Fruit fly (Drosophila melanogaster) whole organism, prepupa: ENCODE results near the gene CG1983.

Experiments
- Blimp-1 ChIP-seq: fragments of 200-800 bp; sonication (Bioruptor generic); optimal IDR thresholded peaks from 3 replicates; lab custom pipeline; 2017; ENCODE audit warnings: missing biosample characterization, missing genetic modification characterization, mild to moderate bottlenecking, moderate library complexity, missing genetic modification reagents
- CG10669 ChIP-seq: fragments of 200-800 bp; sonication (Bioruptor generic); optimal IDR thresholded peaks from 3 replicates; lab custom pipeline; 2018; ENCODE audit warnings: missing biosample characterization, mild to moderate bottlenecking, missing genetic modification characterization, moderate library complexity
- CG11762 ChIP-seq: fragments of 200-800 bp; sonication (Bioruptor generic); optimal IDR thresholded peaks from 3 replicates; lab custom pipeline; 2016; ENCODE audit warnings: missing biosample characterization, missing genetic modification characterization; ENCODE audit not compliant: insufficient read depth
- CG11902 ChIP-seq: fragments of 200-800 bp; sonication (Bioruptor generic); optimal IDR thresholded peaks from 3 replicates; lab custom pipeline; 2016; ENCODE audit warnings: missing biosample characterization, missing genetic modification characterization
- CG15336 ChIP-seq: fragments of 200-800 bp; sonication (Bioruptor generic); IDR thresholded peaks from 2 replicates; pipeline ENCODE4 v1.3.6; 2022; ENCODE audit warnings: missing biosample characterization, missing genetic modification characterization
- CG1621 ChIP-seq: fragments of 200-800 bp; sonication (Bioruptor generic); optimal IDR thresholded peaks from 3 replicates; lab custom pipeline; 2018; ENCODE audit warnings: missing biosample characterization, mild to moderate bottlenecking, missing genetic modification characterization
- CG16779 ChIP-seq: fragments of 200-800 bp; sonication (Bioruptor generic); optimal IDR thresholded peaks from 3 replicates; lab custom pipeline; 2017; ENCODE audit warnings: missing biosample characterization, mild to moderate bottlenecking, missing genetic modification characterization
- CG3032 ChIP-seq: fragments of 200-800 bp; optimal IDR thresholded peaks from 2 replicates; lab custom pipeline; 2019; ENCODE audit warnings: missing biosample characterization, mild to moderate bottlenecking, missing genetic modification characterization, moderate library complexity
- CG31627 ChIP-seq: fragments of 200-800 bp; sonication (Bioruptor generic); optimal IDR thresholded peaks from 3 replicates; lab custom pipeline; 2016; ENCODE audit warnings: missing biosample characterization, missing genetic modification characterization
- CG32006 ChIP-seq: fragments of 200-800 bp; sonication (Bioruptor generic); optimal IDR thresholded peaks from 3 replicates; lab custom pipeline; 2017; ENCODE audit warnings: missing biosample characterization, mild to moderate bottlenecking, missing genetic modification characterization
- CG34406 ChIP-seq: fragments of 200-800 bp; sonication (Bioruptor generic); optimal IDR thresholded peaks from 3 replicates; lab custom pipeline; 2016; ENCODE audit warnings: missing biosample characterization, missing genetic modification characterization
- CG3919 ChIP-seq: fragments of 200-800 bp; sonication (Bioruptor generic); optimal IDR thresholded peaks from 3 replicates; lab custom pipeline; 2016; ENCODE audit warnings: missing biosample characterization, missing genetic modification characterization
- CG4318 ChIP-seq: fragments of 200-800 bp; sonication (Bioruptor generic); optimal IDR thresholded peaks from 3 replicates; lab custom pipeline; 2017; ENCODE audit warnings: missing biosample characterization, mild to moderate bottlenecking, missing genetic modification characterization
- CG6163 ChIP-seq: fragments of 200-800 bp; sonication (Bioruptor generic); IDR thresholded peaks from 3 replicates; pipeline ENCODE4 v1.3.6; 2022; ENCODE audit warnings: missing biosample characterization, missing genetic modification characterization
- CG6276 ChIP-seq: fragments of 200-800 bp; sonication (Bioruptor generic); optimal IDR thresholded peaks from 2 replicates; lab custom pipeline; 2017; ENCODE audit warnings: missing biosample characterization, mild to moderate bottlenecking, missing genetic modification characterization
- CG6808 ChIP-seq: fragments of 200-800 bp; sonication (Bioruptor generic); optimal IDR thresholded peaks from 3 replicates; lab custom pipeline; 2017; ENCODE audit warnings: missing biosample characterization, missing genetic modification characterization, mild to moderate bottlenecking, moderate library complexity, missing genetic modification reagents
- CG6854 ChIP-seq: fragments of 200-800 bp; sonication (Bioruptor generic); optimal IDR thresholded peaks from 2 replicates; lab custom pipeline; 2017; ENCODE audit warnings: missing biosample characterization, mild to moderate bottlenecking, missing genetic modification characterization
- CG7368 ChIP-seq: fragments of 200-800 bp; sonication (Bioruptor generic); optimal IDR thresholded peaks from 3 replicates; lab custom pipeline; 2016; ENCODE audit warnings: missing biosample characterization, missing genetic modification characterization
- CG8119 ChIP-seq: fragments of 200-800 bp; sonication (Bioruptor generic); IDR thresholded peaks from 3 replicates; pipeline ENCODE4 v1.3.6; 2022; ENCODE audit warnings: missing biosample characterization, missing genetic modification characterization
- CG8319 ChIP-seq: fragments of 200-800 bp; sonication (Bioruptor generic); optimal IDR thresholded peaks from 3 replicates; lab custom pipeline; 2016; ENCODE audit warnings: missing biosample characterization, missing genetic modification characterization
- CG8632 ChIP-seq: fragments of 200-800 bp; sonication (Bioruptor generic); optimal IDR thresholded peaks from 3 replicates; lab custom pipeline; 2016; ENCODE audit warnings: missing biosample characterization, missing genetic modification characterization
- CG9139 ChIP-seq: fragments of 200-800 bp; sonication (Bioruptor generic); optimal IDR thresholded peaks from 3 replicates; lab custom pipeline; 2017; ENCODE audit warnings: missing biosample characterization, mild to moderate bottlenecking, missing genetic modification characterization
- Eip75B ChIP-seq: fragments of 200-800 bp; sonication (Bioruptor generic); optimal IDR thresholded peaks from 3 replicates; lab custom pipeline; 2016; ENCODE audit warnings: missing biosample characterization, missing genetic modification characterization
- Eip78C ChIP-seq: fragments of 200-800 bp; sonication (Bioruptor generic); peaks from one replicate; lab custom pipeline; 2016; ENCODE audit warnings: missing biosample characterization, missing genetic modification characterization
- Eip93F ChIP-seq: fragments of 200-800 bp; sonication (Bioruptor generic); optimal IDR thresholded peaks from 2 replicates; lab custom pipeline; 2016; ENCODE audit warnings: missing biosample characterization, mild to moderate bottlenecking, missing genetic modification characterization
- Ets96B ChIP-seq: fragments of 200-800 bp; optimal IDR thresholded peaks from 2 replicates; lab custom pipeline; 2019; ENCODE audit warnings: missing biosample characterization, mild to moderate bottlenecking, missing genetic modification characterization, moderate library complexity
- Gug ChIP-seq: fragments of 200-800 bp; sonication (Bioruptor generic); IDR thresholded peaks from 2 replicates; pipeline ENCODE4 v1.3.6; 2022; ENCODE audit warnings: missing biosample characterization, missing genetic modification characterization
- Hr38 ChIP-seq: sonication (Bioruptor generic); optimal IDR thresholded peaks from 2 replicates; lab custom pipeline; 2016; ENCODE audit warnings: missing biosample characterization, missing genetic modification characterization
- Hr39 ChIP-seq: fragments of 200-800 bp; sonication (Bioruptor generic); optimal IDR thresholded peaks from 2 replicates; lab custom pipeline; 2016; ENCODE audit warnings: missing biosample characterization, missing genetic modification characterization
- Hr4 ChIP-seq: fragments of 200-800 bp; sonication (Bioruptor generic); optimal IDR thresholded peaks from 3 replicates; lab custom pipeline; 2016; ENCODE audit warnings: missing biosample characterization, missing genetic modification characterization
- Met ChIP-seq: fragments of 200-800 bp; sonication (Bioruptor generic); optimal IDR thresholded peaks from 3 replicates; lab custom pipeline; 2016; ENCODE audit warnings: missing biosample characterization, missing genetic modification characterization
- Smox ChIP-seq: fragments of 200-800 bp; sonication (Bioruptor generic); optimal IDR thresholded peaks from 3 replicates; lab custom pipeline; 2016; ENCODE audit warnings: missing biosample characterization, missing genetic modification characterization
- Sox102F ChIP-seq: fragments of 200-800 bp; sonication (Bioruptor generic); optimal IDR thresholded peaks from 2 replicates; lab custom pipeline; 2016; ENCODE audit warnings: missing biosample characterization, mild to moderate bottlenecking, missing genetic modification characterization
- Sox14 ChIP-seq: fragments of 200-800 bp; sonication (Bioruptor generic); optimal IDR thresholded peaks from 3 replicates; lab custom pipeline; 2016; ENCODE audit warnings: missing biosample characterization, missing genetic modification characterization
- Sox15 ChIP-seq: fragments of 200-800 bp; sonication (Bioruptor generic); optimal IDR thresholded peaks from 3 replicates; lab custom pipeline; 2016; ENCODE audit warnings: missing biosample characterization, missing genetic modification characterization
- achi ChIP-seq: fragments of 200-800 bp; sonication (Bioruptor generic); optimal IDR thresholded peaks from 3 replicates; lab custom pipeline; 2016; ENCODE audit warnings: missing biosample characterization, missing genetic modification characterization
- acj6 ChIP-seq: fragments of 200-800 bp; sonication (Bioruptor generic); optimal IDR thresholded peaks from 3 replicates; lab custom pipeline; 2016; ENCODE audit warnings: missing biosample characterization, missing genetic modification characterization
- cyc ChIP-seq: fragments of 200-800 bp; sonication (Bioruptor generic); optimal IDR thresholded peaks from 3 replicates; lab custom pipeline; 2016; ENCODE audit warnings: missing biosample characterization, missing genetic modification characterization
- dac ChIP-seq: fragments of 200-800 bp; sonication (Bioruptor generic); optimal IDR thresholded peaks from 2 replicates; lab custom pipeline; 2017; ENCODE audit warnings: missing biosample characterization, mild to moderate bottlenecking, missing genetic modification characterization
- dsx ChIP-seq: fragments of 200-800 bp; optimal IDR thresholded peaks from 3 replicates; lab custom pipeline; 2019; ENCODE audit warnings: missing biosample characterization, mild to moderate bottlenecking, missing genetic modification characterization, moderate library complexity; ENCODE audit not compliant: poor library complexity, severe bottlenecking
- eg ChIP-seq: fragments of 200-800 bp; sonication (Bioruptor generic); IDR thresholded peaks from 3 replicates; pipeline ENCODE4 v1.3.6; 2022; ENCODE audit warnings: missing biosample characterization, missing genetic modification characterization
- esn ChIP-seq: fragments of 200-800 bp; sonication (Bioruptor generic); optimal IDR thresholded peaks from 2 replicates; lab custom pipeline; 2016; ENCODE audit warnings: missing biosample characterization, mild to moderate bottlenecking, missing genetic modification characterization, moderate library complexity
- fd85E ChIP-seq: fragments of 200-800 bp; sonication (Bioruptor generic); optimal IDR thresholded peaks from 3 replicates; lab custom pipeline; 2016; ENCODE audit warnings: missing biosample characterization, missing genetic modification characterization
- fkh ChIP-seq: fragments of 200-800 bp; sonication (Bioruptor generic); optimal IDR thresholded peaks from 3 replicates; lab custom pipeline; 2017; ENCODE audit warnings: missing biosample characterization, mild to moderate bottlenecking, missing genetic modification characterization, moderate library complexity
- lz ChIP-seq: fragments of 200-800 bp; sonication (Bioruptor generic); optimal IDR thresholded peaks from 3 replicates; lab custom pipeline; 2016; ENCODE audit warnings: missing biosample characterization, missing genetic modification characterization
- net ChIP-seq: fragments of 200-800 bp; sonication (Bioruptor generic); optimal IDR thresholded peaks from 3 replicates; lab custom pipeline; 2016; ENCODE audit warnings: missing biosample characterization, missing genetic modification characterization
- pdm3 ChIP-seq: fragments of 200-800 bp; sonication (Bioruptor generic); optimal IDR thresholded peaks from 3 replicates; lab custom pipeline; 2016; ENCODE audit warnings: missing biosample characterization, missing genetic modification characterization
- salr ChIP-seq, 2 experiments: fragments of 200-800 bp; sonication (Bioruptor generic); optimal IDR thresholded peaks; 3 replicates each; lab custom pipeline; 2016 to 2018; ENCODE audit warnings: missing biosample characterization in 2 of 2, missing genetic modification characterization in 2 of 2, mild to moderate bottlenecking in 1 of 2
- spab ChIP-seq: fragments of 200-800 bp; sonication (Bioruptor generic); optimal IDR thresholded peaks from 2 replicates; lab custom pipeline; 2017; ENCODE audit warnings: missing biosample characterization, mild to moderate bottlenecking, missing genetic modification characterization, missing genetic modification reagents
- ss ChIP-seq, 2 experiments: fragments of 200-800 bp; sonication (Bioruptor generic); optimal IDR thresholded peaks; 2 replicates in 1 of 2; 3 replicates in 1 of 2; lab custom pipeline; 2017 to 2018; ENCODE audit warnings: mild to moderate bottlenecking in 2 of 2, missing biosample characterization in 2 of 2, missing genetic modification characterization in 2 of 2, moderate library complexity in 1 of 2
- svp ChIP-seq: fragments of 200-800 bp; sonication (Bioruptor generic); peaks from one replicate; lab custom pipeline; 2016; ENCODE audit warnings: missing biosample characterization, missing genetic modification characterization
- topi ChIP-seq: fragments of 200-800 bp; sonication (Bioruptor generic); optimal IDR thresholded peaks from 3 replicates; lab custom pipeline; 2016; ENCODE audit warnings: missing biosample characterization, missing genetic modification characterization
- vri ChIP-seq: fragments of 200-800 bp; sonication (Bioruptor generic); optimal IDR thresholded peaks from 3 replicates; lab custom pipeline; 2016; ENCODE audit warnings: missing biosample characterization, mild to moderate bottlenecking, missing genetic modification characterization

Gene CG1983

dm6 chr3R:30164162-30164561, 13.3 kb downstream of the CG1983 start:
- TF ChIP-seq CG8632 (GFP tag; lab: Kevin White, UChicago), result no peak
- TF ChIP-seq dac (GFP tag; lab: Kevin White, UChicago), result peak; percentile 80
- peak; percentile 8 for TF ChIP-seq Hr39
- TF ChIP-seq achi, result peak; percentile 64
- peak; percentile 71 for TF ChIP-seq CG4318
- TF ChIP-seq CG1621 (tag; lab: Kevin White, UChicago), result no peak
- TF ChIP-seq Sox14 (GFP tag; lab: Kevin White, UChicago), result peak; percentile 26
- TF ChIP-seq CG6808, result no peak
- peak; percentile 73 for TF ChIP-seq CG3919 (GFP tag; lab: Kevin White, UChicago)
- TF ChIP-seq ss (GFP tag; optimal IDR thresholded peaks at IDR 0.05; lab: Kevin White, UChicago), result no peak
- TF ChIP-seq Met (GFP tag; lab: Kevin White, UChicago), result peak; percentile 17
- no peak for TF ChIP-seq dsx (GFP tag; lab: Kevin White, UChicago)
- peak; percentile 89 for TF ChIP-seq CG15336 (GFP tag; lab: Robert Waterston, UW)
- TF ChIP-seq CG7368 (GFP tag; lab: Kevin White, UChicago), result no peak
- no peak for TF ChIP-seq CG31627
- peak; percentile 42 for TF ChIP-seq Eip75B (GFP tag; lab: Kevin White, UChicago)
- no peak for TF ChIP-seq cyc
- peak; percentile 89 for TF ChIP-seq eg (GFP tag; lab: Robert Waterston, UW)
- no peak for TF ChIP-seq fkh (GFP tag; lab: Kevin White, UChicago)
- peak; percentile 4 for TF ChIP-seq Ets96B (tag; lab: Kevin White, UChicago)
- peak; percentile 20 for TF ChIP-seq CG34406 (GFP tag; lab: Kevin White, UChicago)
- no peak for TF ChIP-seq CG8319 (GFP tag; lab: Kevin White, UChicago)
- TF ChIP-seq CG9139 (GFP tag; lab: Kevin White, UChicago), result no peak
- TF ChIP-seq esn (GFP tag; lab: Kevin White, UChicago), result peak; percentile 13
- TF ChIP-seq CG6276 (GFP tag; lab: Kevin White, UChicago), result peak; percentile 72
- no peak for TF ChIP-seq vri (GFP tag; lab: Kevin White, UChicago)
- peak; percentile 89 for TF ChIP-seq Hr4
- peak; percentile 83 for TF ChIP-seq CG6163 (GFP tag; lab: Robert Waterston, UW)
- TF ChIP-seq CG3032 (tag; lab: Kevin White, UChicago), result no peak
- TF ChIP-seq CG32006 (GFP tag; lab: Kevin White, UChicago), result peak; percentile 88
- peak; percentile 86 for TF ChIP-seq Eip78C (GFP tag; lab: Kevin White, UChicago)
- TF ChIP-seq CG11902 (GFP tag; lab: Kevin White, UChicago), result no peak
- TF ChIP-seq topi (GFP tag; lab: Kevin White, UChicago), result peak; percentile 24
- peak; percentile 31 for TF ChIP-seq acj6 (GFP tag; lab: Kevin White, UChicago)
- no peak for TF ChIP-seq Hr38 (GFP tag; lab: Kevin White, UChicago)
- TF ChIP-seq Gug (GFP tag; lab: Robert Waterston, UW), result peak; percentile 64
- no peak for TF ChIP-seq CG16779
- no peak for TF ChIP-seq CG10669 (GFP tag; lab: Kevin White, UChicago)
- peak; percentile 13 for TF ChIP-seq CG11762 (GFP tag; lab: Kevin White, UChicago)
- TF ChIP-seq lz (GFP tag; lab: Kevin White, UChicago), result peak; percentile 29
- peak; percentile 66 for TF ChIP-seq svp (GFP tag; lab: Kevin White, UChicago)
- no peak for TF ChIP-seq Eip93F
- peak; percentile 95 for TF ChIP-seq Blimp-1 (GFP tag; lab: Kevin White, UChicago)
- peak; percentile 88 for TF ChIP-seq CG8119 (GFP tag; lab: Robert Waterston, UW)
- peak in 1 of 2 experiments; percentile 64 for TF ChIP-seq salr (GFP tag; optimal IDR thresholded peaks at IDR 0.05; lab: Kevin White, UChicago)
- peak; percentile 57 for TF ChIP-seq pdm3 (GFP tag; lab: Kevin White, UChicago)
- peak; percentile 56 for TF ChIP-seq CG6854 (GFP tag; lab: Kevin White, UChicago)
- TF ChIP-seq fd85E, result no peak
- no peak for TF ChIP-seq Sox102F (GFP tag; lab: Kevin White, UChicago)
- peak; percentile 58 for TF ChIP-seq net
- no peak for TF ChIP-seq Smox
- TF ChIP-seq spab (GFP tag; lab: Kevin White, UChicago), result no peak
- no peak for TF ChIP-seq Sox15
